Worm (Caenorhabditis elegans): ENCODE results near the gene sri-72.

sri-72 gene

DNA sequence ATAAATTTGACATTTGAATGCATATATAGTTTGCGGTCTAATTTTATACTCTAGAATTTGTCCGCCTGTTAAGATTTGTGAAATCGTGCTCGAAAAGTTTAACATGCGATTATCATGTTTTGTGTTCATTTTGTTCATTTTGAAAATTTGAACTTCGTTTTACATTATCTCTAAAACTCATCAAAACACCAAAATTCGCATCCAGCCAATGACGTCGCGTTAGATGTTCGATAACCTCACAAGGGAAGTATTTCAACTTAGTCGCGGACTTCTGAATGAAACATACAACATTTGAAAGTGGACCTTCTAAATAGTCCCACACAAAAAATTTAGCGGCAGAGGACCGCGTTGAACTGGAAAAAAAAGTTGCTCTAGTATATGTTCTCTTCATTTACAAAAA is 26.5 kb downstream of the sri-72 start:
- TF ChIP-seq elt-1 (tag; optimal IDR thresholded peaks at IDR 0.05) = peak; percentile 68
- TF ChIP-seq lsy-12 (tag; optimal IDR thresholded peaks at IDR 0.05) = no peak

DNA sequence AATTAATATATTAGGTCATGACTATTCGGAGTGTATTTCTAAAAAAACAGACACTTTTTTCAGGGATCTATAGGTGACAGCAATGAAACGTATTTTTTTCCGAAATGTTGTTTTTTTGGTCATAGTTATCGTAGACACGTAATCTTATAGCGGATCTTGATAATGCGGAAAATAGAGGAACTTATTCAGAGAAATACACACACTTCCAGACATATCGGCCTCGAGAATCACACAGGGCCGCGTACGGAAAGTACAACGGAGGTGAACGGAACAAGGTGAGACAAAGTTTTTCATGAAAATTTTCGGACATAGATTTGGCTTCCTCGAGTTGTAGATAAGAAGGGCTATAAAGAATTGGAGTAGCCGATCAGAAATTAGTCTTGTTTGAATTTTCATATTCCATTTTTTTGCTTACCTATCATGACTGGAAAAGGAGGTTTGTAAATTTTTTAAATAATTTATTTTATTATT is 28.9 kb downstream of the sri-72 start, which contains the start of gene nhr-155:
Gene nhr-155 (plus strand): TSS at position 421 of the 471 bp plus-strand sequence.
- TF ChIP-seq nhr-23 (tag; optimal IDR thresholded peaks at IDR 0.05) = peak; percentile 87
- no peak for TF ChIP-seq ZK546.5 (tag; optimal IDR thresholded peaks at IDR 0.05)
- no peak for TF ChIP-seq nhr-28 (tag; optimal IDR thresholded peaks at IDR 0.05)
- TF ChIP-seq tbx-2 (tag; optimal IDR thresholded peaks at IDR 0.05) = no peak
- TF ChIP-seq nhr-25 (tag; optimal IDR thresholded peaks at IDR 0.05) = peak; percentile 32
- no peak for TF ChIP-seq pha-4 (tag; optimal IDR thresholded peaks at IDR 0.05)
- no peak for TF ChIP-seq ama-1 (optimal IDR thresholded peaks at IDR 0.05)
- peak; percentile 95 for TF ChIP-seq elt-1 (tag; optimal IDR thresholded peaks at IDR 0.05)
- no peak for TF ChIP-seq ceh-82 (tag; optimal IDR thresholded peaks at IDR 0.05)
- TF ChIP-seq nhr-43 (tag; optimal IDR thresholded peaks at IDR 0.05; ENCODE audit: poor library complexity, severe bottlenecking) = peak; percentile 67
- TF ChIP-seq ceh-16 (tag; optimal IDR thresholded peaks at IDR 0.05) = no peak
- no peak for TF ChIP-seq snpc-4 (tag; optimal IDR thresholded peaks at IDR 0.05)

DNA sequence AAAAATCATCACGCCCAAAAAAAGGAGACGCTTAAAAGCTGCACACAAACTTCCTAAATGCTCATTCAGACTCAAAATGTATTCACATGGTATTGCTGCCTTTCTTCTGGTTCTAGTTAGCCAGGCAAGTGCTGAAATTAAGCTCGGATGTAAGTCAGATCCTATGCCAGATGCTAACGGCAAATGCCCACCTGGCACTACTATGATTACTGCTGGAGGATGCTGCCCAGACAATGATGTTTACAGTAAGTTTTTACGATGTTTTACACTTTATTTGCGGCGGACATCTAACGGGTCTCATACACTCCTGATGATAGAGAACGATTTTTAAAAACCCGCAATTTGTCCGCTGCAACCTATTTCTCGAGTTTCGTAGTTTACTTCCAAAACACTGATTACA is 31.4 kb downstream of the sri-72 start, which contains the start of gene C14C6.5:
Gene C14C6.5 (plus strand): TSS at position 58 of the 400 bp plus-strand sequence.
- TF ChIP-seq nhr-28 (tag; optimal IDR thresholded peaks at IDR 0.05) (no peak), R02D3.7 (tag; optimal IDR thresholded peaks at IDR 0.05) (no peak), eor-1 (tag; optimal IDR thresholded peaks at IDR 0.05) (no peak), ceh-9 (tag; optimal IDR thresholded peaks at IDR 0.05) (no peak), jun-1 (tag; optimal IDR thresholded peaks at IDR 0.05) (no peak), lsy-12 (tag; optimal IDR thresholded peaks at IDR 0.05) (no peak), ceh-82 (tag; optimal IDR thresholded peaks at IDR 0.05) (no peak), elt-2 (tag; optimal IDR thresholded peaks at IDR 0.05) (no peak), lin-39 (tag; optimal IDR thresholded peaks at IDR 0.05) (no peak), mdl-1 (tag; optimal IDR thresholded peaks at IDR 0.05) (no peak), daf-12 (tag; optimal IDR thresholded peaks at IDR 0.05) (no peak), fos-1 (tag; optimal IDR thresholded peaks at IDR 0.05) (no peak), nhr-11 (tag; optimal IDR thresholded peaks at IDR 0.05) (no peak), ceh-16 (tag; optimal IDR thresholded peaks at IDR 0.05) (no peak), nhr-237 (tag; optimal IDR thresholded peaks at IDR 0.05) (no peak), elt-1 (tag; optimal IDR thresholded peaks at IDR 0.05) (no peak), ztf-4 (tag; optimal IDR thresholded peaks at IDR 0.05) (no peak), aly-2 (tag; optimal IDR thresholded peaks at IDR 0.05) (no peak), nhr-12 (tag; optimal IDR thresholded peaks at IDR 0.05) (no peak), hmg-11 (tag; optimal IDR thresholded peaks at IDR 0.05) (no peak)

DNA sequence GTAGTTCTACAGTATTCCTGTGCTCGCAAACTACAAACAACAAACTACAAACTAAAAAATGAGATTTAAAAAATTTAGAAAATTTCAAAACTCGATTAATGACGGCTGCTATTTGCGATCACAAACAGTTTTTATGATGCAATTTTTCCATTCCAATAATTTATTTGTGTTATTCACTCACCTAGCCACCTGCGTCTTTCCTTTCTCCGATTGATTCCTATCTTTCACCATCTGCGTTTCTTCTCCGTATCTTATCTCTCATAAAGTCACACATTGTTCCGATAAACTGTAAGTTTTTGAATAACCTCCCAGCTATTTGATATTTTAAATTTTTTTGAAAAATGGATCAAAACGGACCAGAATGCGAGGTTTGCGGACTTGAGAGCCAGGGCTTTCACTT is 33.8 kb downstream of the sri-72 start, which contains the start of gene nhr-132:
Gene nhr-132 (plus strand): TSS at position 271 of the 400 bp plus-strand sequence.
- TF ChIP-seq elt-2 (tag; optimal IDR thresholded peaks at IDR 0.05) (peak; percentile 60), lin-15B (tag; optimal IDR thresholded peaks at IDR 0.05) (no peak), egl-5 (tag; optimal IDR thresholded peaks at IDR 0.05) (peak; percentile 14), nhr-11 (tag; optimal IDR thresholded peaks at IDR 0.05) (no peak), nhr-23 (tag; optimal IDR thresholded peaks at IDR 0.05) (peak; percentile 27), pqm-1 (tag; optimal IDR thresholded peaks at IDR 0.05) (peak; percentile 73), hmg-11 (tag; optimal IDR thresholded peaks at IDR 0.05) (peak; percentile 18), elt-3 (tag; optimal IDR thresholded peaks at IDR 0.05) (peak in 1 of 3 experiments; percentile 58), eor-1 (tag; optimal IDR thresholded peaks at IDR 0.05) (no peak), nhr-25 (tag; optimal IDR thresholded peaks at IDR 0.05) (peak; percentile 28), nhr-76 (tag; optimal IDR thresholded peaks at IDR 0.05) (no peak), ceh-28 (tag; optimal IDR thresholded peaks at IDR 0.05) (peak; percentile 53)

DNA sequence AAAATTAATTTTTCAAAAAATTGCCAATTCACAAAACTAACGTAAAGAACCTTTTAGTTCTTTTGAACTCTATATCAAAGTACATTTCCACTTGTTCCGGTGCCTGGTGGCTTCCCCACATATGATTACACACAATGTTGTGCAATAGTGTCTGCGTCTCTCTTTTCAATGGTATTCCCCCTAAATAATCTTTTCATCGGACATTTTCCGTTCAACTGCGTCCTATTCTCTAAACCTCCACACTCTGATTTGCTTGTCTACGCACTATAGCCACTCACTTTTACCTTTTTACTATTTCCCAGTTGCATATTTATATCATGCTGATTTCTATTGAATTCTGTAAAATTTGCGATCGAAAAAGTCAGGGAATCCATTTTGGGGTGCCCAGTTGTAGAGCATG is 36.0 kb downstream of the sri-72 start, which contains the start of gene nhr-58:
Gene nhr-58 (plus strand): TSS at position 214 of the 400 bp plus-strand sequence.
- TF ChIP-seq nhr-43 (tag; optimal IDR thresholded peaks at IDR 0.05; ENCODE audit: poor library complexity, severe bottlenecking) = peak; percentile 40
- peak; percentile 29 for TF ChIP-seq lin-39 (tag; optimal IDR thresholded peaks at IDR 0.05)
- peak; percentile 90 for TF ChIP-seq pha-4 (tag; optimal IDR thresholded peaks at IDR 0.05)
- TF ChIP-seq nhr-67 (tag; optimal IDR thresholded peaks at IDR 0.05) = no peak
- TF ChIP-seq aly-2 (tag; optimal IDR thresholded peaks at IDR 0.05) = no peak
- no peak for TF ChIP-seq nhr-237 (tag; optimal IDR thresholded peaks at IDR 0.05)
- no peak for TF ChIP-seq nhr-76 (tag; optimal IDR thresholded peaks at IDR 0.05)
- no peak for TF ChIP-seq snpc-4 (tag; optimal IDR thresholded peaks at IDR 0.05)
- no peak for TF ChIP-seq R02D3.7 (tag; optimal IDR thresholded peaks at IDR 0.05)
- TF ChIP-seq ztf-11 (tag; optimal IDR thresholded peaks at IDR 0.05) = no peak
- TF ChIP-seq elt-1 (tag; optimal IDR thresholded peaks at IDR 0.05) = peak; percentile 43
- no peak for TF ChIP-seq daf-12 (tag; optimal IDR thresholded peaks at IDR 0.05)
- TF ChIP-seq elt-2 (tag; optimal IDR thresholded peaks at IDR 0.05) = peak; percentile 86
- peak; percentile 68 for TF ChIP-seq nhr-23 (tag; optimal IDR thresholded peaks at IDR 0.05)
- peak; percentile 78 for TF ChIP-seq egl-27 (tag; optimal IDR thresholded peaks at IDR 0.05)
- TF ChIP-seq jun-1 (tag; optimal IDR thresholded peaks at IDR 0.05) = peak; percentile 85
- TF ChIP-seq mdl-1 (tag; optimal IDR thresholded peaks at IDR 0.05) = peak; percentile 49
- no peak for TF ChIP-seq unc-39 (tag; optimal IDR thresholded peaks at IDR 0.05)
- TF ChIP-seq lsy-12 (tag; optimal IDR thresholded peaks at IDR 0.05) = no peak
- no peak for TF ChIP-seq ztf-4 (tag; optimal IDR thresholded peaks at IDR 0.05)
- no peak for TF ChIP-seq ceh-16 (tag; optimal IDR thresholded peaks at IDR 0.05)
- no peak for TF ChIP-seq hmg-11 (tag; optimal IDR thresholded peaks at IDR 0.05)
- no peak for TF ChIP-seq nhr-28 (tag; optimal IDR thresholded peaks at IDR 0.05)
- TF ChIP-seq nfya-1 (tag; optimal IDR thresholded peaks at IDR 0.05; ENCODE audit: insufficient read depth) = peak; percentile 66
- TF ChIP-seq sea-2 (GFP tag; optimal IDR thresholded peaks at IDR 0.05) = no peak
- no peak for TF ChIP-seq ceh-82 (tag; optimal IDR thresholded peaks at IDR 0.05)
- TF ChIP-seq tbx-2 (tag; optimal IDR thresholded peaks at IDR 0.05) = no peak
- no peak for TF ChIP-seq fkh-10 (GFP tag; optimal IDR thresholded peaks at IDR 0.05)
- no peak for TF ChIP-seq ceh-9 (tag; optimal IDR thresholded peaks at IDR 0.05)
- TF ChIP-seq ZK546.5 (tag; optimal IDR thresholded peaks at IDR 0.05) = no peak
